Fruit fly (Drosophila melanogaster) whole organism, larva: ENCODE results near the gene FoxP.
A peak's percentile ranks its signal among the peaks of the same experiment; 100 is the strongest.

Source experiments
- noc ChIP-seq: fragments of 200-800 bp; sonication (Bioruptor generic); optimal IDR thresholded peaks from 3 replicates; lab custom pipeline; 2019; ENCODE audit warnings: missing biosample characterization, mild to moderate bottlenecking, missing genetic modification characterization, moderate library complexity

The FoxP gene

DNA sequence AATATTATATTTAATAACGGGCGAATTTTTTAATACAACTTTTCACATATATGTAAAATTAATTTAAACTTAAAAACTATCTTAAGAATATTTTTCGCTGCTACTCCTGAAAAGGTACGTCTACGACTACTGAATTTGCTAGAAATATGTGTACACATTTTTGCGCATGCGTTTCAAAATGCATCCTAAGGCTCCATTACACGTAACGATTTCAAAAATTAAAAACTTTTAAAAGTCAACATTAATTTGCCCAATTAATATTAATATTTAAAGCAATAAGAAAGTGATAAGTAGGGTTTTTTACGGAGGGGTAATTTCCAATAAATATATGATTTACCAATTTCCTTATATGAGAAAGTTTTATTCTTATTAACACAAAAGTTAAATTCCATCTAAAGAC lies at the start of gene FoxP:
TSS of gene FoxP (minus strand) at position 89 of the 400 bp plus-strand sequence.
- no peak for TF ChIP-seq noc

DNA sequence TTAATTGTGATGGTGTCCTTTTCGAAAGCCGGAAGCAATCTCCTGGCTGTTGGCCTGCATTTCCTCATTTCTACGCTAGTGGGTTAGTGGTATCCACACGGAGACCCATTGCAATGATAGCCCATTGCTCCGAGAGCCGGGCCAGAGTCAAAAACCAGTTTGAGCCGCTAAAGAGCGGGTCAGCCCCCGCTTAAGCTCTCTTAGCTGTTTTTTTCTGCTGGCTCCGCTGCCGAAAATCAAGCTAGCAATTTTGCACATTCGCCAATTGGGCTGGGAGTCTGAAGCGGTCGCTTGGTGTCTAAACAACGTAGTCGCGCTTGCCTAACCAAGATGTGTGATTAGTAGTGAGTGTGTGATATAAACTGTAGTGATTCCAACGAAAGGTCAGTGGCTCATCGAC lies 49.1 kb upstream of the FoxP start, which contains the start of gene CG12947:
TSS of gene CG12947 (plus strand) at position 301 of the 400 bp plus-strand sequence.
- no peak for TF ChIP-seq noc

DNA sequence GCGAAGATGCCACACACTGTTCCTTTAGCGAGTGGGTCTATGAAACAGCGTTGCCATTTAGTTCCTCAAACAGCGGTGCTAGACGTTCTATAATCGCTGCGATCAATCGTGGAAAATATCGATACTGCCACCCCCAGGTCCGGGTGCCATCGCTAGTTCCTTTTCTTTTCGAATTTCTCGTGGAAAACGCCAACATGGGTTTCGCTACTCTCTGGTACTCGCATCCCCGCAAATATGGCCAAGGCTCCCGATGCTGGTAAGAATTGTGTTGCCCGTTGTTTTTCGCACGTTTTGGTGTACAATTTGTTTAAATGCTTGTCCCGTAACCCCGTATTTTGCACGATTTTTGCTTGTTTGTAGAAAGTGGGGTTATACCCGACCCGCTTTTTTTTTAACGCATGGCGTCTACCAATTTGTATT lies 47.3 kb upstream of the FoxP start, which contains the start of gene RpS29:
TSS of gene RpS29 (plus strand) at position 102 of the 420 bp plus-strand sequence.
- TF ChIP-seq noc = peak; percentile 73

DNA sequence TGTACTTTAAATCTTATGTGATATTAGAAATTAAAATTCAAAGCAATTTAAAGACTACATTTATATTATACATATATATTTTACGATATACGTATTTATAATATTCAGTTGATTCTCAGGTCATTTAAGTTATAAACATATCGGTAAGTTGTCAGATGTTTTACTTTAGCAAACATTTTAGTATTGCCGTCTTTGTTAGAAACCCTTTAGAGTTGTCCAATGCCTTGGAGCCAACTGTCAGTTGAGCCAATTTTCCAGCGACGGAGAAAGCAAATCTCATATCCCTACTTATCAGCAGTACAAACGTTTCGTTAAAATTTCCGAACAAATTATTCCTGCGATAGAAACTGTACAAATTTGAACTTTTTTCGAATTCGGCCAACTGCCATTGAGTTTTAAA lies 44.1 kb upstream of the FoxP start, which contains the start of gene topi:
TSS of gene topi (plus strand) at position 301 of the 400 bp plus-strand sequence.
- no peak for TF ChIP-seq noc

DNA sequence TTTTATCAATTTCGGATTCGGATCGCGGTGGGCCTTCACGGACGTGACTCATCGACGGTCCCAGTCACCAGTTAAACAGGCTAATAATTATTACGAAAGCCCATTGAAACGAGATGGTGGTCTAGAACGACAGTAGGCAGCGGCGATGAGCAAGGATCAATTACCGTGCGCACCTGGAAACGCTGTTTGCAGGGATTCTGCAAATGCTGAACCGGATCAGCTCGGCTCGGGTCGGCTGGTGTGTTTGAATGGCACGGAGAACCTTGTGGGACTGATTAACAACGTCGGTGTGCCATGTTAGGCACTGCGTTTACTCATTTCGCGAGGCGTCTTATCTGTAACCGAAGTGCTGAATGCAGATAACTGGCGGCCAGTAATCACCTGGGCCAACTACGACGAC lies 43.5 kb upstream of the FoxP start, which contains the start of gene Whamy:
TSS of gene Whamy (minus strand) at position 273 of the 400 bp plus-strand sequence.
- TF ChIP-seq noc = peak; percentile 73

DNA sequence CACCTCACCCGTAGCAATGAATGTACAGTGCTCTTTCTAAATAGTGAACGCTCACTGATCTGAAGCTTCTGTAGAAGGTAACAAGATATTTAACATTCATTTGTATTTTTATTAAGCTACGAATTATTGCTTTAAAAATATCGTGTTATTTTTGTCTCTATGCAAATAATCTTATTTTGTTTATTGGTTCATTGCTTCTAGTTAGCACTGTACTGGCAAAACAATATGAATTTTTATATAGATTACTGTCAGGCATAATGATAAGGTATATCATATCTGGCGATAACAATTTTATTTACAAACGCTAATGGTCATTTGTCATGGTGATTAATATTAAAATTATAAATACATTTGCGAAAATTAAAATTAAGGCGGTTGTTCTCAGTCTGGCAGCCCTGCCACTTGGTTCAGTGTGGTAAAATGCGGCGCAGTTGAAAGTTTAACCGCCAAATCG lies 40.9 kb upstream of the FoxP start, which contains the start of gene CG9471:
TSS of gene CG9471 (minus strand) at position 24 of the 454 bp plus-strand sequence.
- TF ChIP-seq noc = peak; percentile 97

DNA sequence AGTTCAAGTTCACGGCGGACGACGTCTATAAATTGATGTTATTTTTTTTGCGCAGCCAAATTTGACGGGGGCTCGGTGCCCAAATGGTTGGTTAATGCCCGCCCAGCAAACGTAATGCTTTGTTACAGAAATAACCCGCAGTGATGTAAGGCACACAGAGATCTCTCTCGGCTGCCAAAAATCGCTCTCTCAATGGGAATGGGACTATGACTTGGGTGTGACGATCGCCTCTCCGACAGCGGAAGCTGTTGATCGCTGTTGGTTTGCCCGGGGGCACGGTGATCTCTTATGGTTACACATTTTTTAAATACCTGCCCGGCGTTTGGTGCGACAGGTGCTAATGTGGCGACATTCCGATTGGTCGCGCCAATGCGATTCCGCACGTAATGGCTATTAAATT lies 39.5 kb upstream of the FoxP start:
- TF ChIP-seq noc = no peak

DNA sequence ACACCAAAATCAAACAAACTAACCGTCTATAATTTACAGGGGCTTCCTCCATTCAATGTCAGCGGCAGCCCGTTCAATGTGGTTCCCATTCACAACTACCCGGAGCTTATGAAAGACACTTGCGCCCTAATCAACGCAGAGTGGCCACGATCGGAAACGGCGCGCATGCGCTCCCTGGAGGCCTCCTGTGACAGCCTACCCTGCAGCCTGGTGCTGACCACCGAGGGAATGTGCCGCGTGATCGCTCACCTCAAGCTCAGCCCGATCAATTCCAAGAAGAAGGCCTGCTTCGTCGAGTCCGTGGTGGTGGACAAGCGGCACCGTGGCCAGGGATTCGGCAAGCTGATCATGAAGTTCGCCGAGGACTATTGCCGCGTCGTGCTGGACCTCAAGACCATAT lies 38.2 kb upstream of the FoxP start, which contains the start of gene MED6:
TSS of gene MED6 (minus strand) at position 101 of the 400 bp plus-strand sequence.
- no peak for TF ChIP-seq noc

DNA sequence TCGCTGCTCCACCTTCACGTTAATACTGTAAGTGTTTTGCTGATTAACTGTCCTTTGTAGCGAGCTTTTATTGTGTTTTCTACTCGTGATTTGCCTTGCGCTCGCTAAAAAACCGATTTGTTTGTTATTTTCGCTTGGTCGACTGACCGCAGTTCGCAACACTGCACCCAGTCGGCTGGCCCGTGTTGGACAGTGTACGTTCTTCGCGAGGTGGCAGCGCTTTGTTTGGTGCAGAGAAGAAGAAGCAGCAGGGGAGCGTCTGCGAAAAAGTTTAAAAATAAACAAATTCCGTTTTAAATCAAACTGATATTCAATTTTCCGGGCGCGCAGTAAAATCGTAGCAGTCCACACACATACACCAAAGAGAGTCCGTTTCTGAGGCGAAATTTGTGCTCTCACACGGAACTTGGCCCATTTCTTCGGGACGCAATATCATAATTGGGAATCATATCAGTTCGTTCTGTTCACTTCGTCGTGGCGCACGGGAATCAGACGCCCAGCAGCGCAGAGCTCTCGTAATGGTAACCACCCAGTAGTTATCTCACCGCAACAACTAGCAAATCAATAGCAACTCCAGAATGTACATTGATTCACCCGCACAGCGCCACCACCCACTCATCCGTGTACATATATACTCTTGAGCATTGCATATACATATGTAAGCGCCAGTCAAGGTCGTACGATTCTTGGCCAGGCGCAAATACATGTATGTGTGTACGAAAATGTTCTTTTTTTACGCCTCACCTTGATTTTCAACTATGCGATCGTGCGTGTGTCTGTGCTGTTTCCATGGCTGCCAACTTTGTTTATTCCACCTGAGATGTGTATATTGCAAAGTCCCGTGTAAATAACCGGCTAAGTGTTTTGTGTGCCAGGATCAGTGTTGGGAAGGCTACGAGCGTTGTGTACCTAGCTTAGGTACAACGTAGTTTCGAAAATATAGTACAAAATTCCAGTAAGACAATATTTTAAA lies 37.2 kb upstream of the FoxP start, which contains the start of gene Naa80:
TSS of gene Naa80 (plus strand) at position 215 of the 973 bp plus-strand sequence.
- TF ChIP-seq noc = peak; percentile 49

DNA sequence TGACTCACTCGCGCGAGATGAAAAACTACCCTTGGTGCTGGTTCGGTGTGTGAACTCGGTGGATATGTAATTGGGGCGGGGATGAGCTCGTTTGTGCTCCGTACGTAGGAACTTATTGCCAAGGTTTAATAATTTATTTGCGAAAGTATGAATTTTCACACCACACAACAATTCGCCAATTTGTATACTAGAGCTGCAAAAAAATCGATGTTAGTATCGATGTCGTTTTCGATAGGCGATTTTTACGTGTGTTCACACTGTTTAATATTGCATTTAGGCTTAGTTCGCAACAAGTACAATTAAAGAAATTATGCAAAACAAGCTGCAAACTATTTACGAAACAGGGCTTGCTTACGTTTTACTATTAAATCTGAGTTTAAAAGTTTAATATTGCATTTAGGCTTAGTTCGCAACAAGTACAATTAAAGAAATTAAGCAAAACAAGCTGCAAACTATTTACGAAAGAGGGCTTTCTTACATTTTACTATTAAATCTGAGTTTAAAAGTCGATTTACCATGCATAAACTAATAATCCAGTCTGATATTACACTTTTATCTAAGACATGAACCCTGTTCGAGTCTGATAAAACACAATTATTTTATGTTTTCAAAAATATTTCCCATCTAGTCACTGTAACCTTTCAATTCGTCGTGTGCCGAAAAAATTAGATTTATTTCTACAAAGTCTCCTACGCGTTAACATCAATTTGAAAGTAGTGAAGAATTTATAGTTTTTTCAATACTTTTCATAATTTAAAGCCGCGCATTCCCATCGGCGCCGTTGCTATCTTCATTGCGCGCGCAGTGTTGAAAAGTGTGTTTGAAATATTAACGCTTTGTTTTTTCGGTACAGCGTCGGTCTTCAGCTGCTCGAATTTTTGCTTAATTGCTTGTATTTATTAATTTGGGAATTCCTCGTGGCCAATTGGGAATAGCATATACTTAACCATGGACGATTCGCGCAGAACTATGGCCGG lies 32.6 kb upstream of the FoxP start, which contains the start of the genes Snap24 and CG8478:
TSS of gene Snap24 (minus strand) at position 196 of the 977 bp plus-strand sequence.
TSS of gene CG8478 (plus strand) at position 696 of the 977 bp plus-strand sequence.
- no peak for TF ChIP-seq noc

DNA sequence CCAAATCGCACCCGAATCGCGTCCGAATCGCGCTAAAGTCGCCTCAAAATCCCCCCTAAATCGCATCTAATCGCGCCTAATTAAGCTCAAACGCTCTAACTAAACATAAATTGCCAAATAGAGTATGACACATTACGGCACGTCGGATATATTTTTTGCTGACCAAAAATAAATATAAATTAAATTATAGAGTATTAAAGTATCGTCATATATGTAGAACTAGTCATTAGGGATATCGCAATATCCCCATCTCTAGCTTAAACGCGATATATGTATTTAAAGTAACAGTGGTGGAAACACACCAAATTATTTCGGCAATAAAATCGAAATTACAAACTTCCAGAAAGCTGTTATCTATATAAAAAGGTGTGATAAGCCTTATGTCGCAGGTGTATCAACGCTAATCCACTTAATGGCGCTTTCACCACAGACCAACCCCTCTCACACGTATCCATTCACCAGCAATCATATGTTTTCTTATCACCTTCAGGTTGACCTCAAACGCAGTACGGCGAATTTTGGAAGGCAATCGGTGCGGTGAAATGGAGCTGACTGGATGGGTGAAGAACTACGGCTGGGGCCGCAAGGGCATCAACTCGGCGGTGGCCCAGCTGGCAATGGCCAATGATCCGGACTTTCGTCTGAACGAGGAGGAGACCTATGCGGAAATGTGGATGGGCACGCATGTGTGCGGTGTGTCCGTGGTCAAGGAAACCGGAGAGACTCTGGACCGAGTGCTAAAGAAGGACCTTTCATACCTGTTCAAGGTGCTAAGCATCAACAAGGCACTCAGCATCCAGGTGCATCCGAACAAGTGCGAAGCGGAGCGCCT lies 28.9 kb upstream of the FoxP start, which contains the start of gene Mpi:
TSS of gene Mpi (plus strand) at position 263 of the 832 bp plus-strand sequence.
- TF ChIP-seq noc = no peak

DNA sequence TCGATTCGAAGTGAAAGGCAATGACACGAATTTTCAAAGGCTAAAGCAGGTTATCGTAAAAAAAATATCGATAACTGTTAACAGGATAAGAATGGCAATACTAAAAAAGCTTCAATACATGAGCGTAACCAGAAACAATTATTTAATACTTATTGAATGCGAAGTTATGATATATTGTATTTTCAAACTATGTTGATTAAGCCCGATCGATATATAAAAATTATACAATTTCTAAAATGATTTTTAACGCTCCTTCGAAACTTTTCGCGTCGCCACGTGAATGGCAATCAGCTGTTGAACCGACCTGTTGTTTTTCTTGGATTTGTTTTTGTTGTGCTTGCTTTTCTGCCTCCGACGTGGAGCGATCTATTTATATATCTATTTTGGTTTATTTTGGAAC lies 25.5 kb upstream of the FoxP start, which contains the start of the genes Alg12 and Rpt3R:
TSS of gene Alg12 (plus strand) at position 305 of the 400 bp plus-strand sequence.
TSS of gene Rpt3R (minus strand) at position 324 of the 400 bp plus-strand sequence.
- no peak for TF ChIP-seq noc

DNA sequence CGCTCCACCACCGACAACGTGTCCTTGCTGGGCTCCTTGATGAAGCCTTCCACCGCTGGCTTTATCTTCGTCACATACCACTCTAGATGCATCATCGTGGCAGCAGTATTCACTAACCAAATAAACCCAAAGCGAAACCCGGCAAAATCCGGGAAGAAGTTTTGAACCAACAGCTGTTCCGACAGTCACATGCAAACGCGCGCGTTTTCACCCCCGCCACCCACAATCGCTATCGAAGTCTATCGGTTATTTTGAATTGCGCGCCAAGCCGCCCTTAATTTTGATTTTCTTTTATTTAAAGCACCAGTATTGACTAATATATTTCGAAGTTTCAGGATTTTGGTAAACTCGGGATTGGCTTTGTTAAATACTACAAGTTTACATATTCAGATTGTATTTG lies 23.8 kb upstream of the FoxP start, which contains the start of gene Tti1:
TSS of gene Tti1 (minus strand) at position 200 of the 400 bp plus-strand sequence.
- TF ChIP-seq noc = no peak

DNA sequence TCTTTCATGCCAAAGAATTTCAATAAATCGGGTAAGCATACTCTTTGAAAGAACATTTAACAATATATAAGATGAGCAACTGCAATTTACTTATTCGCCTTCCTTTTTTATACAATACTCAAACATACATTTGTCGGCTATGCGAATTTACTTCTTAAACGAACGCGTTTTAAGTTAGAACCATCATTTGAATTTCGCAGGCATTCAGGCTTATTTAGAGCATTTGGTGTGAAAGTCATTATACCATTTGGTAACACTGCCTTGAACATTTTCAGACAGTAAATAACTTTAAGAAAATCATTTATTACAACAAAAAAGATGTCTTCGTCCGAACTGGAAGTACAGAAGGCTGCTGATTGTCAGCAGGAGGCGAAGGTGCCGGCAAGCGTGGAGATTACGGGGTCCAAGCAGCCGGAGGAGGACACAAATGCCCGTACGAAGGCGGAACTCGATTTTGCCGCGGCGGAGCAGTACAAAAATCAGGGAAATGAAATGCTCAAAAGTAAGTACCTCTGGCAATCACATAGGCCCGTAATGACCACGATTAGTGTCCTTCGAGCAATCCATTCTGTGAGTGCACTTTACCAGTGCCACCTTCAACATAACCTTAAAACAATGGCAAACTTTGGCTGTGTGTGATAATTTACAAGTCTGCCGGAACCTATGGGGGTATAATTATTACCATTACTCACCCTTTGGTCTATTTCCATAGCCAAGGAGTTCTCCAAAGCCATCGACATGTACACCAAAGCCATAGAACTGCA lies 17.4 kb upstream of the FoxP start:
- TF ChIP-seq noc = no peak

DNA sequence ATGACTTTTGCATAAGTTTGCCTTT lies 17.0 kb upstream of the FoxP start, which contains the start of gene PpD3:
TSS of gene PpD3 (plus strand) at position 1 of the 25 bp plus-strand sequence.
- TF ChIP-seq noc = no peak
